Fruit fly (Drosophila melanogaster): ENCODE results near the gene CG17202.

dm6 chr3R:12408160-12408559 is 14.4 kb upstream of the CG17202 start, which contains the start of gene CG5196:
- TF ChIP-seq Sox102F (GFP tag; optimal IDR thresholded peaks at IDR 0.05) (no peak), CG31627 (GFP tag; optimal IDR thresholded peaks at IDR 0.05) (no peak), CG8632 (GFP tag; optimal IDR thresholded peaks at IDR 0.05) (no peak), CG15336 (GFP tag; IDR thresholded peaks at IDR 0.05) (0 out of 2 replicates have a peak, but pooled peaks have one; percentile 25), OdsH (GFP tag; optimal IDR thresholded peaks at IDR 0.05) (no peak)

All from whole organism, prepupa.